Worm (Caenorhabditis elegans) whole organism, L4 larva: ENCODE measurements around the gene rop-1.

Experiments
- F44E2.7 ChIP-seq: fragments of 200-800 bp; sonication (Bioruptor generic); IDR thresholded peaks from 2 replicates; pipeline ENCODE4 v2.1.2; 2022; ENCODE audit warnings: missing genetic modification characterization, missing compliant biosample characterization
- R02D3.7 ChIP-seq: fragments of 150-350 bp; sonication (generic microtip); optimal IDR thresholded peaks from 3 replicates; lab custom pipeline; 2014; ENCODE audit warnings: missing biosample characterization, missing genetic modification characterization
- Y48G9A.11 ChIP-seq: fragments of 200-800 bp; sonication (Bioruptor generic); IDR thresholded peaks from 2 replicates; pipeline ENCODE4 v1.3.6; 2022; ENCODE audit warnings: missing genetic modification reagents, missing genetic modification characterization, missing compliant biosample characterization
- aha-1 ChIP-seq: fragments of 150-350 bp; peaks from one replicate; lab custom pipeline; 2014; ENCODE audit warnings: missing biosample characterization, missing genetic modification characterization
- aly-2 ChIP-seq: sonication (generic microtip); optimal IDR thresholded peaks from 2 replicates; lab custom pipeline; 2018; ENCODE audit warnings: missing biosample characterization, missing genetic modification characterization
- ceh-28 ChIP-seq: fragments of 150-350 bp; optimal IDR thresholded peaks from 2 replicates; lab custom pipeline; 2014; ENCODE audit warnings: missing biosample characterization, missing genetic modification reagents, missing genetic modification characterization
- ceh-82 ChIP-seq: sonication (generic microtip); optimal IDR thresholded peaks from 2 replicates; lab custom pipeline; 2017; ENCODE audit warnings: missing biosample characterization, missing genetic modification characterization
- cey-2 ChIP-seq: sonication (generic microtip); optimal IDR thresholded peaks from 3 replicates; lab custom pipeline; 2017; ENCODE audit warnings: missing genetic modification characterization, mild to moderate bottlenecking, missing compliant biosample characterization, antibody characterized with exemption, borderline replicate concordance; ENCODE audit not compliant: insufficient read depth
- daf-16 ChIP-seq, 3 experiments: sonication (generic microtip); optimal IDR thresholded peaks; 2 replicates each; lab custom pipeline; 2016 to 2017; ENCODE audit warnings: missing genetic modification characterization in 3 of 3, missing genetic modification reagents in 3 of 3, mild to moderate bottlenecking in 2 of 3, missing compliant biosample characterization in 2 of 3, missing biosample characterization in 1 of 3, moderate library complexity in 1 of 3
- daf-19 ChIP-seq: fragments of 200-800 bp; sonication (Bioruptor generic); conservative IDR thresholded peaks from 2 replicates; pipeline ENCODE4 v1.3.6; 2022; ENCODE audit warnings: missing genetic modification characterization, missing compliant biosample characterization
- dmd-6 ChIP-seq: fragments of 200-800 bp; sonication (Bioruptor generic); IDR thresholded peaks from 2 replicates; pipeline ENCODE4 v1.3.6; 2022; ENCODE audit warnings: missing genetic modification reagents, missing genetic modification characterization, missing compliant biosample characterization
- duxl-1 ChIP-seq: sonication (generic microtip); optimal IDR thresholded peaks from 2 replicates; lab custom pipeline; 2016; ENCODE audit warnings: mild to moderate bottlenecking, missing genetic modification characterization, moderate library complexity, missing compliant biosample characterization; ENCODE audit not compliant: poor library complexity
- dve-1 ChIP-seq: sonication (generic microtip); optimal IDR thresholded peaks from 2 replicates; lab custom pipeline; 2017; ENCODE audit warnings: antibody characterized with exemption, mild to moderate bottlenecking, missing genetic modification characterization, missing compliant biosample characterization; ENCODE audit not compliant: insufficient read depth
- egl-43 ChIP-seq: fragments of 200-800 bp; sonication (Bioruptor generic); IDR thresholded peaks from 2 replicates; pipeline ENCODE4 v1.3.6; 2022; ENCODE audit warnings: missing genetic modification reagents, missing genetic modification characterization, missing compliant biosample characterization
- gei-8 ChIP-seq: fragments of 200-800 bp; sonication (Bioruptor generic); optimal IDR thresholded peaks from 2 replicates; lab custom pipeline; 2018; ENCODE audit warnings: mild to moderate bottlenecking, missing genetic modification characterization, missing compliant biosample characterization
- hif-1 ChIP-seq, 2 experiments: sonication (generic microtip); optimal IDR thresholded peaks; 2 replicates each; lab custom pipeline; 2016 to 2017; ENCODE audit warnings: missing compliant biosample characterization in 2 of 2, missing genetic modification characterization in 2 of 2, missing genetic modification reagents in 2 of 2, missing genotype in 2 of 2, mild to moderate bottlenecking in 1 of 2
- hlh-11 ChIP-seq: fragments of 200-800 bp; sonication (Bioruptor generic); optimal IDR thresholded peaks from 2 replicates; lab custom pipeline; 2018; ENCODE audit warnings: mild to moderate bottlenecking, missing genetic modification characterization, missing compliant biosample characterization
- hlh-30 ChIP-seq: sonication (generic microtip); optimal IDR thresholded peaks from 2 replicates; lab custom pipeline; 2017; ENCODE audit warnings: antibody characterized with exemption, mild to moderate bottlenecking, missing genetic modification characterization, missing compliant biosample characterization; ENCODE audit not compliant: insufficient read depth
- hmg-1.1 ChIP-seq: fragments of 200-800 bp; sonication (Bioruptor generic); IDR thresholded peaks from 2 replicates; pipeline ENCODE4 v1.3.6; 2022; ENCODE audit warnings: missing genetic modification reagents, missing genetic modification characterization, missing compliant biosample characterization
- lin-39 ChIP-seq: fragments of 150-350 bp; optimal IDR thresholded peaks from 2 replicates; lab custom pipeline; 2014; ENCODE audit warnings: missing biosample characterization, missing genetic modification reagents, missing genetic modification characterization
- lir-3 ChIP-seq: sonication (generic microtip); optimal IDR thresholded peaks from 2 replicates; lab custom pipeline; 2016; ENCODE audit warnings: mild to moderate bottlenecking, missing genetic modification characterization, missing compliant biosample characterization
- madf-5 ChIP-seq, 2 experiments: fragments of 200-800 bp; sonication (Bioruptor generic); IDR thresholded peaks; 2 replicates each; pipeline ENCODE4 v1.3.6; 2022; ENCODE audit warnings: missing compliant biosample characterization in 2 of 2, missing genetic modification characterization in 2 of 2
- mep-1 ChIP-seq: fragments of 150-350 bp; sonication (generic microtip); optimal IDR thresholded peaks from 3 replicates; lab custom pipeline; 2014; ENCODE audit warnings: missing biosample characterization, missing genetic modification characterization
- nhr-102 ChIP-seq: sonication (generic microtip); optimal IDR thresholded peaks from 2 replicates; lab custom pipeline; 2016; ENCODE audit warnings: mild to moderate bottlenecking, missing genetic modification characterization, moderate library complexity, missing compliant biosample characterization
- nhr-28 ChIP-seq: fragments of 150-350 bp; optimal IDR thresholded peaks from 2 replicates; lab custom pipeline; 2014; ENCODE audit warnings: missing biosample characterization, missing genetic modification characterization
- nhr-41 ChIP-seq: fragments of 200-800 bp; sonication (Bioruptor generic); IDR thresholded peaks from 2 replicates; pipeline ENCODE4 v1.3.6; 2022; ENCODE audit warnings: missing genetic modification reagents, missing genetic modification characterization, missing compliant biosample characterization
- nhr-48 ChIP-seq: sonication (generic microtip); optimal IDR thresholded peaks from 2 replicates; lab custom pipeline; 2016; ENCODE audit warnings: mild to moderate bottlenecking, missing genetic modification characterization, missing compliant biosample characterization
- nhr-6 ChIP-seq: fragments of 150-350 bp; optimal IDR thresholded peaks from 2 replicates; lab custom pipeline; 2014; ENCODE audit warnings: missing biosample characterization, missing genetic modification characterization
- nhr-77 ChIP-seq: fragments of 150-350 bp; optimal IDR thresholded peaks from 2 replicates; lab custom pipeline; 2014; ENCODE audit warnings: missing biosample characterization, missing genetic modification characterization
- php-3 ChIP-seq: fragments of 200-800 bp; sonication (Bioruptor generic); IDR thresholded peaks from 2 replicates; pipeline ENCODE4 v1.3.6; 2022; ENCODE audit warnings: missing genetic modification reagents, missing genetic modification characterization, missing compliant biosample characterization
- pqm-1 ChIP-seq: sonication (generic microtip); optimal IDR thresholded peaks from 2 replicates; lab custom pipeline; 2017; ENCODE audit warnings: missing biosample characterization, missing genetic modification characterization
- rbr-2 ChIP-seq: sonication (generic microtip); optimal IDR thresholded peaks from 2 replicates; lab custom pipeline; 2016; ENCODE audit warnings: missing genotype, missing genetic modification characterization, missing compliant biosample characterization
- sdz-12 ChIP-seq: fragments of 200-800 bp; sonication (Bioruptor generic); optimal IDR thresholded peaks from 2 replicates; lab custom pipeline; 2018; ENCODE audit warnings: mild to moderate bottlenecking, missing genetic modification characterization, missing compliant biosample characterization
- snpc-1.2 ChIP-seq: fragments of 200-800 bp; sonication (Bioruptor generic); IDR thresholded peaks from 2 replicates; pipeline ENCODE4 v1.3.6; 2022; ENCODE audit warnings: missing genetic modification reagents, missing genetic modification characterization, missing compliant biosample characterization
- snpc-4 ChIP-seq: fragments of 150-350 bp; optimal IDR thresholded peaks from 2 replicates; lab custom pipeline; 2014; ENCODE audit warnings: missing biosample characterization, missing genetic modification characterization
- unc-130 ChIP-seq: sonication (generic microtip); optimal IDR thresholded peaks from 2 replicates; lab custom pipeline; 2016; ENCODE audit warnings: missing genetic modification reagents, missing genetic modification characterization, missing compliant biosample characterization
- unc-62 ChIP-seq, 3 experiments: fragments of 150-350 bp in 1 of 3; sonication (generic microtip); optimal IDR thresholded peaks in 2 of 3; peaks in 1 of 3; 1 replicate in 1 of 3; 2 replicates in 2 of 3; lab custom pipeline; 2014 to 2017; ENCODE audit warnings: missing biosample characterization in 3 of 3, missing genetic modification characterization in 3 of 3, missing genetic modification reagents in 3 of 3, missing genotype in 1 of 3
- zfp-2 ChIP-seq: sonication (generic microtip); optimal IDR thresholded peaks from 2 replicates; lab custom pipeline; 2016; ENCODE audit warnings: mild to moderate bottlenecking, missing genetic modification characterization, missing compliant biosample characterization
- ztf-11 ChIP-seq: fragments of 150-350 bp; optimal IDR thresholded peaks from 2 replicates; lab custom pipeline; 2014; ENCODE audit warnings: missing biosample characterization, missing genetic modification characterization
- ztf-7 ChIP-seq: fragments of 150-350 bp; optimal IDR thresholded peaks from 2 replicates; lab custom pipeline; 2014; ENCODE audit warnings: missing biosample characterization, missing genetic modification characterization

rop-1 gene

ce11 chrV:10281374-10281773 is 26.5 kb upstream of the rop-1 start, which contains the start of gene lys-2 (continued):
- TF ChIP-seq nhr-6 (tag; lab: Kevin White, UChicago) (peak; percentile 42), hlh-11 (tag; lab: Kevin White, UChicago) (no peak)
- TF ChIP-seq, all 104 proteins: peak for 8

- TF ChIP-seq nhr-77 (peak; percentile 28), daf-16 (GFP tag; optimal IDR thresholded peaks at IDR 0.05; lab: Kevin White, UChicago) (no peak), daf-16 (tag; optimal IDR thresholded peaks at IDR 0.05; lab: Kevin White, UChicago) (peak; percentile 88), nhr-102 (tag; lab: Kevin White, UChicago) (no peak), php-3 (GFP tag; lab: Robert Waterston, UW) (peak; percentile 82), pqm-1 (tag; lab: Kevin White, UChicago) (peak; percentile 69), dmd-6 (GFP tag; lab: Robert Waterston, UW) (peak; percentile 63), nhr-41 (GFP tag; lab: Robert Waterston, UW) (no peak), dve-1 (tag; lab: Kevin White, UChicago) (peak; percentile 83), hif-1 (tag; optimal IDR thresholded peaks at IDR 0.05; lab: Kevin White, UChicago) (peak in 1 of 2 experiments; percentile 18), ztf-7 (tag; lab: Kevin White, UChicago) (no peak), hlh-11 (tag; lab: Kevin White, UChicago) (peak; percentile 46), egl-43 (GFP tag; lab: Robert Waterston, UW) (no peak), R02D3.7 (tag; lab: Kevin White, UChicago) (no peak), nhr-28 (tag; lab: Kevin White, UChicago) (peak; percentile 70)
Observed at ce11 chrV:10280112-10280511, 25.3 kb upstream of the rop-1 start.

ce11 chrV:10277579-10277978 is 22.7 kb upstream of the rop-1 start, which contains the start of gene lys-1:
lys-1 (plus strand) TSS chrV:10277904.
- TF ChIP-seq hlh-11 (tag; lab: Kevin White, UChicago) = peak; percentile 48
- TF ChIP-seq duxl-1 (tag; lab: Kevin White, UChicago) = no peak
- TF ChIP-seq aly-2 = no peak
- TF ChIP-seq nhr-28 (tag; lab: Kevin White, UChicago) = peak; percentile 68
- peak; percentile 8 for TF ChIP-seq nhr-77
- peak; percentile 55 for TF ChIP-seq dmd-6 (GFP tag; lab: Robert Waterston, UW)
- TF ChIP-seq nhr-48 (tag; lab: Kevin White, UChicago) = no peak
- no peak for TF ChIP-seq lir-3 (tag; lab: Kevin White, UChicago)
- peak; percentile 92 for TF ChIP-seq pqm-1 (tag; lab: Kevin White, UChicago)
- TF ChIP-seq daf-16 (GFP tag; optimal IDR thresholded peaks at IDR 0.05; lab: Kevin White, UChicago) = no peak
- peak; percentile 60 for TF ChIP-seq daf-16 (tag; optimal IDR thresholded peaks at IDR 0.05; lab: Kevin White, UChicago)
- peak; percentile 24 for TF ChIP-seq dve-1 (tag; lab: Kevin White, UChicago)

ce11 chrV:10276038-10276437 is 21.2 kb upstream of the rop-1 start:
- no peak for TF ChIP-seq madf-5 (GFP tag; IDR thresholded peaks at IDR 0.05; lab: Robert Waterston, UW)
- TF ChIP-seq ztf-11 = no peak
- no peak for TF ChIP-seq hif-1 (tag; optimal IDR thresholded peaks at IDR 0.05; lab: Kevin White, UChicago)
- peak in 1 of 2 experiments; percentile 36 for TF ChIP-seq unc-62 (GFP tag; optimal IDR thresholded peaks at IDR 0.05 in 1 of 2; lab: Kevin White, UChicago)
- TF ChIP-seq unc-62 (tag; optimal IDR thresholded peaks at IDR 0.05; lab: Kevin White, UChicago) = no peak

- TF ChIP-seq hlh-30 (tag; lab: Kevin White, UChicago) = no peak
- no peak for TF ChIP-seq unc-130 (GFP tag; lab: Kevin White, UChicago)
- no peak for TF ChIP-seq Y48G9A.11 (GFP tag; lab: Robert Waterston, UW)
- no peak for TF ChIP-seq daf-19 (GFP tag; lab: Robert Waterston, UW)
- no peak for TF ChIP-seq gei-8 (GFP tag; lab: Kevin White, UChicago)
- no peak for TF ChIP-seq duxl-1 (tag; lab: Kevin White, UChicago)
- TF ChIP-seq zfp-2 = no peak
- no peak for TF ChIP-seq ceh-82 (tag; lab: Kevin White, UChicago)
- TF ChIP-seq hmg-1.1 = peak; percentile 23; the same call in 1 of the 2 replicates
- no peak for TF ChIP-seq snpc-4 (tag; lab: Kevin White, UChicago)
- TF ChIP-seq cey-2 (tag; lab: Kevin White, UChicago) = no peak
- TF ChIP-seq aha-1 (tag; lab: Kevin White, UChicago) = no peak
- no peak for TF ChIP-seq F44E2.7
- no peak for TF ChIP-seq unc-62 (GFP tag; optimal IDR thresholded peaks at IDR 0.05 in 1 of 2; lab: Kevin White, UChicago)
- TF ChIP-seq unc-62 (tag; optimal IDR thresholded peaks at IDR 0.05; lab: Kevin White, UChicago) = no peak
- no peak for TF ChIP-seq lin-39
- TF ChIP-seq sdz-12 (GFP tag; lab: Kevin White, UChicago) = no peak
- peak; percentile 41 for TF ChIP-seq mep-1 (tag; lab: Kevin White, UChicago)
- no peak for TF ChIP-seq snpc-1.2 (GFP tag; lab: Robert Waterston, UW)
- peak; percentile 11 for TF ChIP-seq rbr-2 (tag; lab: Kevin White, UChicago)
- no peak for TF ChIP-seq ceh-28 (tag; lab: Kevin White, UChicago)
Observed at ce11 chrV:10275619-10276018, 20.8 kb upstream of the rop-1 start, which contains the start of gene Y22F5A.11. Y22F5A.11 (minus strand) TSS chrV:10275646.
